Worm (Caenorhabditis elegans) whole organism, L4 larva: ENCODE measurements around the gene T05C12.15.

Experiments
- F26F4.8 ChIP-seq: fragments of 200-800 bp; sonication (Bioruptor generic); conservative IDR thresholded peaks from 2 replicates; pipeline ENCODE4 v1.3.6; 2022; ENCODE audit warnings: missing genetic modification characterization, missing compliant biosample characterization
- F44E2.7 ChIP-seq: fragments of 200-800 bp; sonication (Bioruptor generic); IDR thresholded peaks from 2 replicates; pipeline ENCODE4 v2.1.2; 2022; ENCODE audit warnings: missing genetic modification characterization, missing compliant biosample characterization
- R02D3.7 ChIP-seq: fragments of 150-350 bp; sonication (generic microtip); optimal IDR thresholded peaks from 3 replicates; lab custom pipeline; 2014; ENCODE audit warnings: missing biosample characterization, missing genetic modification characterization
- aha-1 ChIP-seq: fragments of 150-350 bp; peaks from one replicate; lab custom pipeline; 2014; ENCODE audit warnings: missing biosample characterization, missing genetic modification characterization
- ama-1 ChIP-seq: fragments of 150-350 bp; optimal IDR thresholded peaks from 2 replicates; lab custom pipeline; 2014; ENCODE audit warnings: inconsistent platforms, mixed read lengths
- arid-1 ChIP-seq: fragments of 200-800 bp; sonication (Bioruptor generic); conservative IDR thresholded peaks from 2 replicates; pipeline ENCODE4 v1.3.6; 2022; ENCODE audit warnings: missing genetic modification reagents, missing genetic modification characterization, missing compliant biosample characterization
- ceh-20 ChIP-seq: fragments of 200-800 bp; sonication (Bioruptor generic); IDR thresholded peaks from 2 replicates; pipeline ENCODE4 v1.3.6; 2022; ENCODE audit warnings: missing genetic modification reagents, missing genetic modification characterization, missing compliant biosample characterization
- ceh-62 ChIP-seq: sonication (generic microtip); optimal IDR thresholded peaks from 2 replicates; lab custom pipeline; 2017; ENCODE audit warnings: missing biosample characterization, missing genetic modification characterization
- ctbp-1 ChIP-seq: fragments of 200-800 bp; sonication (Bioruptor generic); IDR thresholded peaks from 2 replicates; pipeline ENCODE4 v1.3.6; 2022; ENCODE audit warnings: missing genetic modification reagents, missing genetic modification characterization, missing compliant biosample characterization
- daf-16 ChIP-seq, 3 experiments: sonication (generic microtip); optimal IDR thresholded peaks; 2 replicates each; lab custom pipeline; 2016 to 2017; ENCODE audit warnings: missing genetic modification characterization in 3 of 3, missing genetic modification reagents in 3 of 3, mild to moderate bottlenecking in 2 of 3, missing compliant biosample characterization in 2 of 3, missing biosample characterization in 1 of 3, moderate library complexity in 1 of 3
- daf-8 ChIP-seq: fragments of 200-800 bp; sonication (Bioruptor generic); IDR thresholded peaks from 2 replicates; pipeline ENCODE4 v1.3.6; 2022; ENCODE audit warnings: missing genetic modification characterization, missing compliant biosample characterization
- dpl-1 ChIP-seq: fragments of 150-350 bp; optimal IDR thresholded peaks from 2 replicates; lab custom pipeline; 2014; ENCODE audit warnings: missing biosample characterization, missing genetic modification reagents, missing genetic modification characterization
- duxl-1 ChIP-seq: sonication (generic microtip); optimal IDR thresholded peaks from 2 replicates; lab custom pipeline; 2016; ENCODE audit warnings: mild to moderate bottlenecking, missing genetic modification characterization, moderate library complexity, missing compliant biosample characterization; ENCODE audit not compliant: poor library complexity
- dve-1 ChIP-seq: sonication (generic microtip); optimal IDR thresholded peaks from 2 replicates; lab custom pipeline; 2017; ENCODE audit warnings: antibody characterized with exemption, mild to moderate bottlenecking, missing genetic modification characterization, missing compliant biosample characterization; ENCODE audit not compliant: insufficient read depth
- egl-43 ChIP-seq: fragments of 200-800 bp; sonication (Bioruptor generic); IDR thresholded peaks from 2 replicates; pipeline ENCODE4 v1.3.6; 2022; ENCODE audit warnings: missing genetic modification reagents, missing genetic modification characterization, missing compliant biosample characterization
- fkh-10 ChIP-seq: fragments of 150-350 bp; optimal IDR thresholded peaks from 2 replicates; lab custom pipeline; 2014; ENCODE audit warnings: missing biosample characterization, missing genetic modification reagents, missing genetic modification characterization
- fos-1 ChIP-seq: fragments of 150-350 bp; optimal IDR thresholded peaks from 2 replicates; lab custom pipeline; 2014; ENCODE audit warnings: missing biosample characterization, missing genetic modification characterization
- hif-1 ChIP-seq, 2 experiments: sonication (generic microtip); optimal IDR thresholded peaks; 2 replicates each; lab custom pipeline; 2016 to 2017; ENCODE audit warnings: missing compliant biosample characterization in 2 of 2, missing genetic modification characterization in 2 of 2, missing genetic modification reagents in 2 of 2, missing genotype in 2 of 2, mild to moderate bottlenecking in 1 of 2
- hlh-11 ChIP-seq: fragments of 200-800 bp; sonication (Bioruptor generic); optimal IDR thresholded peaks from 2 replicates; lab custom pipeline; 2018; ENCODE audit warnings: mild to moderate bottlenecking, missing genetic modification characterization, missing compliant biosample characterization
- hlh-30 ChIP-seq: sonication (generic microtip); optimal IDR thresholded peaks from 2 replicates; lab custom pipeline; 2017; ENCODE audit warnings: antibody characterized with exemption, mild to moderate bottlenecking, missing genetic modification characterization, missing compliant biosample characterization; ENCODE audit not compliant: insufficient read depth
- jun-1 ChIP-seq: fragments of 150-350 bp; optimal IDR thresholded peaks from 2 replicates; lab custom pipeline; 2014; ENCODE audit warnings: missing biosample characterization, missing genetic modification reagents, missing genetic modification characterization
- lim-7 ChIP-seq: fragments of 200-800 bp; sonication (Bioruptor generic); IDR thresholded peaks from 2 replicates; pipeline ENCODE4 v1.3.6; 2022; ENCODE audit warnings: missing genetic modification characterization, missing compliant biosample characterization
- lin-29 ChIP-seq: fragments of 200-800 bp; sonication (Bioruptor generic); IDR thresholded peaks from 2 replicates; pipeline ENCODE4 v1.3.6; 2022; ENCODE audit warnings: missing genetic modification reagents, missing genetic modification characterization, missing compliant biosample characterization
- lin-38 ChIP-seq: fragments of 200-800 bp; sonication (Bioruptor generic); IDR thresholded peaks from 2 replicates; pipeline ENCODE4 v1.3.6; 2022; ENCODE audit warnings: missing genetic modification reagents, missing genetic modification characterization, missing compliant biosample characterization
- lsy-2 ChIP-seq, 2 experiments: fragments of 150-350 bp in 1 of 2; sonication (generic microtip) in 1 of 2; optimal IDR thresholded peaks; 2 replicates each; lab custom pipeline; 2014 to 2017; ENCODE audit warnings: missing biosample characterization in 2 of 2, missing genetic modification characterization in 2 of 2
- madf-5 ChIP-seq, 2 experiments: fragments of 200-800 bp; sonication (Bioruptor generic); IDR thresholded peaks; 2 replicates each; pipeline ENCODE4 v1.3.6; 2022; ENCODE audit warnings: missing compliant biosample characterization in 2 of 2, missing genetic modification characterization in 2 of 2
- madf-9 ChIP-seq: fragments of 200-800 bp; sonication (Bioruptor generic); conservative IDR thresholded peaks from 2 replicates; pipeline ENCODE4 v1.3.6; 2022; ENCODE audit warnings: missing genetic modification reagents, missing genetic modification characterization, missing compliant biosample characterization
- mdl-1 ChIP-seq, 2 experiments: fragments of 150-350 bp in 1 of 2; sonication (generic microtip) in 1 of 2; optimal IDR thresholded peaks; 2 replicates each; lab custom pipeline; 2014 to 2017; ENCODE audit warnings: missing biosample characterization in 2 of 2, missing genetic modification characterization in 2 of 2
- mdt-29 ChIP-seq: fragments of 200-800 bp; sonication (Bioruptor generic); IDR thresholded peaks from 2 replicates; pipeline ENCODE4 v1.3.6; 2022; ENCODE audit warnings: missing genetic modification reagents, missing genetic modification characterization, missing compliant biosample characterization
- mep-1 ChIP-seq: fragments of 150-350 bp; sonication (generic microtip); optimal IDR thresholded peaks from 3 replicates; lab custom pipeline; 2014; ENCODE audit warnings: missing biosample characterization, missing genetic modification characterization
- mes-2 ChIP-seq: sonication (generic microtip); optimal IDR thresholded peaks from 2 replicates; lab custom pipeline; 2016; ENCODE audit warnings: missing genotype, mild to moderate bottlenecking, missing genetic modification characterization, missing compliant biosample characterization; ENCODE audit not compliant: poor library complexity, severe bottlenecking
- nhr-11 ChIP-seq: fragments of 150-350 bp; optimal IDR thresholded peaks from 2 replicates; lab custom pipeline; 2014; ENCODE audit warnings: missing biosample characterization, missing genetic modification characterization
- nhr-25 ChIP-seq: sonication (generic microtip); optimal IDR thresholded peaks from 2 replicates; lab custom pipeline; 2017; ENCODE audit warnings: missing genetic modification characterization, mild to moderate bottlenecking, missing compliant biosample characterization, antibody characterized with exemption, moderate library complexity, borderline replicate concordance; ENCODE audit not compliant: insufficient read depth
- rbr-2 ChIP-seq: sonication (generic microtip); optimal IDR thresholded peaks from 2 replicates; lab custom pipeline; 2016; ENCODE audit warnings: missing genotype, missing genetic modification characterization, missing compliant biosample characterization
- snpc-1.2 ChIP-seq: fragments of 200-800 bp; sonication (Bioruptor generic); IDR thresholded peaks from 2 replicates; pipeline ENCODE4 v1.3.6; 2022; ENCODE audit warnings: missing genetic modification reagents, missing genetic modification characterization, missing compliant biosample characterization
- tra-1 ChIP-seq: fragments of 200-800 bp; sonication (Bioruptor generic); IDR thresholded peaks from 2 replicates; pipeline ENCODE4 v1.3.6; 2022; ENCODE audit warnings: missing genetic modification reagents, missing genetic modification characterization, missing compliant biosample characterization
- unc-130 ChIP-seq: sonication (generic microtip); optimal IDR thresholded peaks from 2 replicates; lab custom pipeline; 2016; ENCODE audit warnings: missing genetic modification reagents, missing genetic modification characterization, missing compliant biosample characterization
- unc-39 ChIP-seq: sonication (generic microtip); optimal IDR thresholded peaks from 2 replicates; lab custom pipeline; 2017; ENCODE audit warnings: missing biosample characterization, missing genetic modification characterization
- unc-62 ChIP-seq, 3 experiments: fragments of 150-350 bp in 1 of 3; sonication (generic microtip); optimal IDR thresholded peaks in 2 of 3; peaks in 1 of 3; 1 replicate in 1 of 3; 2 replicates in 2 of 3; lab custom pipeline; 2014 to 2017; ENCODE audit warnings: missing biosample characterization in 3 of 3, missing genetic modification characterization in 3 of 3, missing genetic modification reagents in 3 of 3, missing genotype in 1 of 3
- vab-7 ChIP-seq: fragments of 200-800 bp; sonication (Bioruptor generic); IDR thresholded peaks from 2 replicates; pipeline ENCODE4 v1.3.6; 2022; ENCODE audit warnings: missing genetic modification reagents, missing genetic modification characterization, missing compliant biosample characterization
- zag-1 ChIP-seq: fragments of 150-350 bp; optimal IDR thresholded peaks from 2 replicates; lab custom pipeline; 2014; ENCODE audit warnings: missing biosample characterization, missing genetic modification characterization
- zip-2 ChIP-seq: fragments of 150-350 bp; optimal IDR thresholded peaks from 2 replicates; lab custom pipeline; 2014; ENCODE audit warnings: missing biosample characterization, missing genetic modification characterization
- ztf-11 ChIP-seq: fragments of 150-350 bp; optimal IDR thresholded peaks from 2 replicates; lab custom pipeline; 2014; ENCODE audit warnings: missing biosample characterization, missing genetic modification characterization
- ztf-7 ChIP-seq: fragments of 150-350 bp; optimal IDR thresholded peaks from 2 replicates; lab custom pipeline; 2014; ENCODE audit warnings: missing biosample characterization, missing genetic modification characterization

T05C12.15 gene

DNA sequence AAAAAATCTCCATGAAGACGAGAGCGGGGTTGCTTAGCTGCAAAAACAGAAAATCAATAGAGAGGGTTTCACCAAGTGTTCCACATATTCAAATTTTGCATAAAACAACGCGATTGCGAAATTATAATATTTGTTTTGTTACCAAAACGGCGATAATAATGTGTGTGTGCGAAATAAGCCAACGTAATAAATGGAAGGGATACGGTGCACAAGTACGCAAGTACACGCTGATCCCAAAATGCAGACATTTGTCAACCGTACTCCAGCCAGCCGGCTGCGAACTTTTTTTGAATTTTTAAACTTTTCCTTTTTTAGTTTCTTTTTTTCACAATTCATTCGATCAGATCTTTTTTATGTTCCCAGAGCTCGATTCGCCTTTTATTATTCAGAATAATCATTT, 44.5 kb upstream of the T05C12.15 start, which contains the start of gene ire-1 (continued):
- TF ChIP-seq tra-1 (GFP tag; lab: Robert Waterston, UW) (no peak), nhr-11 (tag; lab: Kevin White, UChicago) (no peak), daf-8 (GFP tag; lab: Robert Waterston, UW) (no peak), madf-5 (GFP tag; IDR thresholded peaks at IDR 0.05; lab: Robert Waterston, UW) (no peak), ama-1 (lab: Kevin White, UChicago) (no peak), ztf-7 (tag; lab: Kevin White, UChicago) (peak; percentile 17), rbr-2 (tag; lab: Kevin White, UChicago) (peak; percentile 6), ctbp-1 (GFP tag; lab: Robert Waterston, UW) (no peak), unc-39 (tag; lab: Kevin White, UChicago) (no peak), ceh-62 (no peak), lim-7 (no peak), dpl-1 (GFP tag; lab: Kevin White, UChicago) (peak; percentile 69), fos-1 (tag; lab: Kevin White, UChicago) (no peak), hlh-11 (tag; lab: Kevin White, UChicago) (peak; percentile 44), snpc-1.2 (no peak), zag-1 (tag; lab: Kevin White, UChicago) (no peak), daf-16 (GFP tag; optimal IDR thresholded peaks at IDR 0.05; lab: Kevin White, UChicago) (no peak), daf-16 (tag; optimal IDR thresholded peaks at IDR 0.05; lab: Kevin White, UChicago) (peak; percentile 57), unc-130 (no peak)
- TF ChIP-seq, all 104 proteins: peak for 22

DNA sequence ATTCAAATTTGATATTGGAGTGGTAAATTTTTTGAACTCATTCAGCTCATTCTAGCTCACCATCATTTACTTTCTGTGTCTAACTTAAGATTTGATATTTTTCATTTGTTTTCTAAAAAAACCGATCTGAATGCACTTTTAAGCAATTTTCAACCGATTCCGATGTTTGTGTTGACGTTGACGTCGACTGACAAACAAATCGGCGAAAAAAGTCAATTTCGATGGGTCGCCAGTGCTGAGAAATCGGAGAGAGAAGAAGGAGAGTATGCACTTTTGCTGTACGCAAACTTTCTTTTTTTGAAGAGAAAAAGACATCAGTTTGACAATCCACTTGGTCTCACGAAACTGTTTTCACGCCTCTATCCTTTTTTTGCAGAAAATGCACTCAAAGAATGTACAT, 43.9 kb upstream of the T05C12.15 start:
- TF ChIP-seq F44E2.7 (GFP tag; lab: Robert Waterston, UW) (no peak), aha-1 (peak; percentile 73), unc-62 (GFP tag; optimal IDR thresholded peaks at IDR 0.05 in 1 of 2; lab: Kevin White, UChicago) (peak in 1 of 2 experiments; percentile 83), unc-62 (tag; optimal IDR thresholded peaks at IDR 0.05; lab: Kevin White, UChicago) (no peak)
- TF ChIP-seq, all 104 proteins: peak for 2

DNA sequence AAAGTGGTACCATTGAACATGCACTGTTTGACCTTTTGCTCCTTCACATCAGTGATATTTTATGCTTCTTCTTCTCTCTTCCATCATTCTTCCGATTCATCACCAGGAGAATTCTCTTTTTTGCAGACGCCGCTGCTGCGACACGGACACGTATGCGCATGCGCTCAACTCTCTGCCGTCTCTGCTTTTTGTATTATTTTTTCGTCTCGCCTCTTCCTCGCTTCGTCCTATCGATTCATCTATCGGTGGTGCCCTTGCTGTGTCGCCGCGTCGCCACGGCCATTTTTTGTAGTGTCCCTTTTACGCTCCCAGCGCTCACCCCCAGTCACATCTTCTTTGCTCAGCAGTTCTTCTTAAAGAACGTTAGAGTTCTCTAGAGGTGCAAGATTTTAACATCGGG, 43.3 kb upstream of the T05C12.15 start:
- no peak for TF ChIP-seq zip-2 (tag; lab: Kevin White, UChicago)
- TF ChIP-seq mdl-1 (tag; optimal IDR thresholded peaks at IDR 0.05; lab: Kevin White, UChicago): peak; percentile 22 to 77
- peak; percentile 47 for TF ChIP-seq dve-1 (tag; lab: Kevin White, UChicago)
- peak; percentile 60 for TF ChIP-seq mes-2 (tag; lab: Kevin White, UChicago)
- no peak for TF ChIP-seq mdt-29 (GFP tag; lab: Robert Waterston, UW)
- TF ChIP-seq lsy-2 (tag; optimal IDR thresholded peaks at IDR 0.05; lab: Kevin White, UChicago): peak; percentile 59 to 75
- TF ChIP-seq jun-1 (tag; lab: Kevin White, UChicago): no peak
- 0 out of 2 replicates have a peak, but pooled peaks have one; percentile 29 for TF ChIP-seq ceh-20 (GFP tag; lab: Robert Waterston, UW)
- TF ChIP-seq lim-7: no peak
- TF ChIP-seq aha-1: peak; percentile 82
- no peak for TF ChIP-seq duxl-1 (tag; lab: Kevin White, UChicago)
- peak; percentile 54 for TF ChIP-seq lin-38
- TF ChIP-seq egl-43 (GFP tag; lab: Robert Waterston, UW): peak; percentile 60
- no peak for TF ChIP-seq nhr-25 (tag; lab: Kevin White, UChicago)
- TF ChIP-seq ztf-11 (tag; lab: Kevin White, UChicago): no peak
- TF ChIP-seq madf-9 (GFP tag; lab: Robert Waterston, UW): no peak
- TF ChIP-seq unc-62 (GFP tag; optimal IDR thresholded peaks at IDR 0.05 in 1 of 2; lab: Kevin White, UChicago): no peak
- no peak for TF ChIP-seq unc-62 (tag; optimal IDR thresholded peaks at IDR 0.05; lab: Kevin White, UChicago)
- TF ChIP-seq nhr-11 (tag; lab: Kevin White, UChicago): no peak
- peak; percentile 64 for TF ChIP-seq mep-1 (tag; lab: Kevin White, UChicago)
- no peak for TF ChIP-seq R02D3.7 (tag; lab: Kevin White, UChicago)
- TF ChIP-seq hlh-11 (tag; lab: Kevin White, UChicago): peak; percentile 69
- TF ChIP-seq hif-1 (tag; optimal IDR thresholded peaks at IDR 0.05; lab: Kevin White, UChicago): peak in 1 of 2 experiments; percentile 55
- no peak for TF ChIP-seq F26F4.8 (GFP tag; lab: Robert Waterston, UW)
- TF ChIP-seq lin-29 (GFP tag; lab: Robert Waterston, UW): no peak
- TF ChIP-seq hlh-30 (tag; lab: Kevin White, UChicago): peak; percentile 59
- peak; percentile 60 for TF ChIP-seq rbr-2 (tag; lab: Kevin White, UChicago)
- TF ChIP-seq daf-16 (GFP tag; optimal IDR thresholded peaks at IDR 0.05; lab: Kevin White, UChicago): no peak
- TF ChIP-seq daf-16 (tag; optimal IDR thresholded peaks at IDR 0.05; lab: Kevin White, UChicago): peak; percentile 25
- TF ChIP-seq arid-1 (GFP tag; lab: Robert Waterston, UW): 0 out of 2 replicates have a peak, but pooled peaks have one; percentile 22
- TF ChIP-seq vab-7: peak; percentile 41; the same call in 1 of the 2 replicates
- TF ChIP-seq ztf-7 (tag; lab: Kevin White, UChicago): no peak
- TF ChIP-seq fkh-10 (GFP tag; lab: Kevin White, UChicago): peak; percentile 20
- TF ChIP-seq dpl-1 (GFP tag; lab: Kevin White, UChicago): peak; percentile 4
- peak; percentile 70 for TF ChIP-seq ctbp-1 (GFP tag; lab: Robert Waterston, UW)
